Fruit fly (Drosophila melanogaster): ENCODE results near the gene tal-3A.

tal-3A gene

dm6 chr3R:13799567-13800429, 13.1 kb upstream of the tal-3A start (continued):
- TF ChIP-seq abd-A (tag; optimal IDR thresholded peaks at IDR 0.05) = peak; percentile 96
- no peak for TF ChIP-seq Lim3 (GFP tag; IDR thresholded peaks at IDR 0.05)
- TF ChIP-seq Oaz (GFP tag; IDR thresholded peaks at IDR 0.05) = no peak
- TF ChIP-seq lov (optimal IDR thresholded peaks at IDR 0.05) = no peak
- no peak for TF ChIP-seq lov (GFP tag; IDR thresholded peaks at IDR 0.05)
- TF ChIP-seq Deaf1 (tag; optimal IDR thresholded peaks at IDR 0.05) = no peak
- TF ChIP-seq CG11723 (GFP tag; optimal IDR thresholded peaks at IDR 0.05) = no peak
- TF ChIP-seq gt (GFP tag; IDR thresholded peaks at IDR 0.05) = no peak
- TF ChIP-seq sug (tag; optimal IDR thresholded peaks at IDR 0.05) = no peak
- no peak for TF ChIP-seq croc (GFP tag; conservative IDR thresholded peaks at IDR 0.05)
- TF ChIP-seq CG9817 (tag; optimal IDR thresholded peaks at IDR 0.05) = no peak
- TF ChIP-seq hkb (optimal IDR thresholded peaks at IDR 0.05) = no peak
- 0 out of 2 replicates have a peak, but pooled peaks have one; percentile 25 for TF ChIP-seq hkb (GFP tag; IDR thresholded peaks at IDR 0.05)
- no peak for TF ChIP-seq wek (GFP tag; optimal IDR thresholded peaks at IDR 0.05)
- TF ChIP-seq kay (GFP tag; optimal IDR thresholded peaks at IDR 0.05) = no peak
- TF ChIP-seq CG17829 (tag; optimal IDR thresholded peaks at IDR 0.05) = peak; percentile 62
- no peak for TF ChIP-seq CG12071 (GFP tag; optimal IDR thresholded peaks at IDR 0.05)
- no peak for TF ChIP-seq ash1 (GFP tag; optimal IDR thresholded peaks at IDR 0.05)
- TF ChIP-seq prd (optimal IDR thresholded peaks at IDR 0.05) = no peak
- peak; percentile 56; the same call in 2 of the 3 replicates for TF ChIP-seq prd (GFP tag; IDR thresholded peaks at IDR 0.05)
- no peak for TF ChIP-seq Dip2 (GFP tag; IDR thresholded peaks at IDR 0.05)
- peak; percentile 34 for TF ChIP-seq fd96Cb (tag; optimal IDR thresholded peaks at IDR 0.05)
- peak; percentile 27 for TF ChIP-seq CG12659 (GFP tag; optimal IDR thresholded peaks at IDR 0.05)
- no peak for TF ChIP-seq CG2889 (GFP tag; IDR thresholded peaks at IDR 0.05)
- peak; percentile 41 for TF ChIP-seq CG15269 (tag; optimal IDR thresholded peaks at IDR 0.05)
- TF ChIP-seq sqz (GFP tag; optimal IDR thresholded peaks at IDR 0.05) = peak; percentile 76
- peak; percentile 54 for TF ChIP-seq sens (GFP tag)
- TF ChIP-seq BEAF-32 (GFP tag; optimal IDR thresholded peaks at IDR 0.05) = no peak
- no peak for TF ChIP-seq CG16779 (GFP tag; IDR thresholded peaks at IDR 0.05)
- no peak for TF ChIP-seq Nf-YC (tag; optimal IDR thresholded peaks at IDR 0.05)
- TF ChIP-seq lab (GFP tag; optimal IDR thresholded peaks at IDR 0.05) = peak; percentile 52
- TF ChIP-seq CG17385 (GFP tag; optimal IDR thresholded peaks at IDR 0.05) = peak; percentile 25
- no peak for TF ChIP-seq Scr (GFP tag; IDR thresholded peaks at IDR 0.05; ENCODE audit: partially characterized antibody)
- TF ChIP-seq h (optimal IDR thresholded peaks at IDR 0.05) = no peak
- no peak for TF ChIP-seq en (GFP tag; optimal IDR thresholded peaks at IDR 0.05)
- TF ChIP-seq CG14050 (GFP tag; IDR thresholded peaks at IDR 0.05) = no peak
- no peak for TF ChIP-seq Ssrp (tag; optimal IDR thresholded peaks at IDR 0.05)
- no peak for TF ChIP-seq sc (optimal IDR thresholded peaks at IDR 0.05)
- TF ChIP-seq sc (GFP tag; optimal IDR thresholded peaks at IDR 0.05) = no peak
- no peak for TF ChIP-seq fd3F (GFP tag; optimal IDR thresholded peaks at IDR 0.05)
- TF ChIP-seq Opbp (GFP tag; IDR thresholded peaks at IDR 0.05; ENCODE audit: partially characterized antibody) = no peak
- TF ChIP-seq CG7556 (GFP tag; optimal IDR thresholded peaks at IDR 0.05) = peak; percentile 64
- TF ChIP-seq CG18011 (GFP tag; optimal IDR thresholded peaks at IDR 0.05) = no peak
- TF ChIP-seq CG3281 (GFP tag; optimal IDR thresholded peaks at IDR 0.05) = peak; percentile 4
- no peak for TF ChIP-seq Spps (tag; optimal IDR thresholded peaks at IDR 0.05)
- peak; percentile 2 for TF ChIP-seq fd102C (GFP tag; optimal IDR thresholded peaks at IDR 0.05)
- no peak for TF ChIP-seq gro (GFP tag; optimal IDR thresholded peaks at IDR 0.05)
- TF ChIP-seq HLH4C (GFP tag; IDR thresholded peaks at IDR 0.05; ENCODE audit: partially characterized antibody) = no peak
- TF ChIP-seq klu (GFP tag; IDR thresholded peaks at IDR 0.05) = no peak
- no peak for TF ChIP-seq ems (GFP tag; optimal IDR thresholded peaks at IDR 0.05)

All from whole organism, embryonic.